Fruit fly (Drosophila melanogaster): ENCODE results near the gene Dscam4.
A peak's percentile ranks its signal among the peaks of the same experiment; 100 is the strongest.

Gene Dscam4

dm6 chr3L:8308891-8309352 lies 70.5 kb downstream of the Dscam4 start, which contains the start of gene BI-1 (continued):
- TF ChIP-seq ac (GFP tag; optimal IDR thresholded peaks at IDR 0.05) (no peak), CG32772 (GFP tag; IDR thresholded peaks at IDR 0.05) (peak; percentile 24; the same call in 1 of the 2 replicates), CG2199 (GFP tag; IDR thresholded peaks at IDR 0.05) (no peak), Sox100B (GFP tag; optimal IDR thresholded peaks at IDR 0.05) (peak; percentile 79), Lhr (GFP tag; optimal IDR thresholded peaks at IDR 0.05) (peak; percentile 26), CG6175 (GFP tag; IDR thresholded peaks at IDR 0.05) (0 out of 3 replicates have a peak, but pooled peaks have one; percentile 7), CG17328 (GFP tag; IDR thresholded peaks at IDR 0.05) (peak; percentile 29; the same call in 1 of the 2 replicates), CG10274 (GFP tag; optimal IDR thresholded peaks at IDR 0.05) (peak; percentile 22), Oli (tag; optimal IDR thresholded peaks at IDR 0.05) (peak; percentile 56), Ets65A (GFP tag) (peak; percentile 94), maf-S (GFP tag; optimal IDR thresholded peaks at IDR 0.05) (peak; percentile 29), insv (GFP tag; optimal IDR thresholded peaks at IDR 0.05) (peak in 1 of 2 experiments; percentile 41), bab2 (GFP tag; optimal IDR thresholded peaks at IDR 0.05) (peak; percentile 27), CG1792 (GFP tag; optimal IDR thresholded peaks at IDR 0.05) (no peak), CG12659 (GFP tag; optimal IDR thresholded peaks at IDR 0.05) (peak; percentile 80), Drgx (GFP tag; IDR thresholded peaks at IDR 0.05) (no peak), CG6683 (GFP tag; optimal IDR thresholded peaks at IDR 0.05) (peak; percentile 60), Dfd (GFP tag; optimal IDR thresholded peaks at IDR 0.05) (no peak), CG17829 (tag; optimal IDR thresholded peaks at IDR 0.05) (peak; percentile 55), cato (GFP tag; optimal IDR thresholded peaks at IDR 0.05; ENCODE audit: borderline replicate concordance) (peak; percentile 19), ara (GFP tag; IDR thresholded peaks at IDR 0.05) (no peak), run (tag; optimal IDR thresholded peaks at IDR 0.05) (no peak), Xrp1 (GFP tag; IDR thresholded peaks at IDR 0.05) (peak; percentile 47), Gug (GFP tag; IDR thresholded peaks at IDR 0.05) (no peak), lilli (GFP tag; optimal IDR thresholded peaks at IDR 0.05) (peak; percentile 59), grau (tag; optimal IDR thresholded peaks at IDR 0.05) (peak; percentile 79), sens (GFP tag) (peak; percentile 89), fd3F (GFP tag; optimal IDR thresholded peaks at IDR 0.05) (peak; percentile 35), crp (GFP tag; optimal IDR thresholded peaks at IDR 0.05) (peak; percentile 2 to 83), CG13424 (tag; optimal IDR thresholded peaks at IDR 0.05) (peak; percentile 70), amos (GFP tag; IDR thresholded peaks at IDR 0.05; ENCODE audit: partially characterized antibody) (0 out of 2 replicates have a peak, but pooled peaks have one; percentile 10), NC2β (GFP tag; optimal IDR thresholded peaks at IDR 0.05) (no peak), hkb (optimal IDR thresholded peaks at IDR 0.05) (peak; percentile 82), hkb (GFP tag; IDR thresholded peaks at IDR 0.05) (no peak), CG18262 (tag; optimal IDR thresholded peaks at IDR 0.05) (peak; percentile 64), CG3407 (GFP tag; optimal IDR thresholded peaks at IDR 0.05) (peak; percentile 9), Sry-β (GFP tag; optimal IDR thresholded peaks at IDR 0.05) (peak; percentile 99), CG10209 (GFP tag; optimal IDR thresholded peaks at IDR 0.05) (peak; percentile 54), al (GFP tag; IDR thresholded peaks at IDR 0.05) (peak; percentile 53), knrl (GFP tag; IDR thresholded peaks at IDR 0.05; ENCODE audit: partially characterized antibody) (0 out of 3 replicates have a peak, but pooled peaks have one; percentile 23), CG1233 (GFP tag; optimal IDR thresholded peaks at IDR 0.05) (peak; percentile 79), Sox102F (GFP tag; optimal IDR thresholded peaks at IDR 0.05) (no peak), org-1 (GFP tag; optimal IDR thresholded peaks at IDR 0.05) (peak; percentile 41), CG16815 (GFP tag; optimal IDR thresholded peaks at IDR 0.05) (peak; percentile 23), ems (GFP tag; optimal IDR thresholded peaks at IDR 0.05) (peak; percentile 28), CG10979 (tag; optimal IDR thresholded peaks at IDR 0.05) (peak; percentile 61), Ada2b (GFP tag; IDR thresholded peaks at IDR 0.05) (no peak), lbe (GFP tag; optimal IDR thresholded peaks at IDR 0.05) (peak; percentile 48), Pdp1 (GFP tag; optimal IDR thresholded peaks at IDR 0.05) (peak; percentile 38 to 60), CG15514 (GFP tag; optimal IDR thresholded peaks at IDR 0.05) (peak; percentile 73)
